Fruit fly (Drosophila melanogaster) whole organism: ENCODE data around the gene CG34409.

Source experiments
- CG8478 ChIP-seq: fragments of >200 bp; optimal IDR thresholded peaks from 2 replicates; lab custom pipeline; 2018; ENCODE audit warnings: inconsistent platforms
- Dll ChIP-seq: fragments of >200 bp; optimal IDR thresholded peaks from 2 replicates; lab custom pipeline; 2017
- EcR ChIP-seq, 2 experiments: fragments of >200 bp; optimal IDR thresholded peaks; 2 replicates each; lab custom pipeline; 2017; ENCODE audit warnings: missing biosample characterization in 2 of 2, missing genetic modification characterization in 2 of 2, missing genetic modification reagents in 2 of 2
- pan ChIP-seq: fragments of >200 bp; optimal IDR thresholded peaks from 2 replicates; lab custom pipeline; 2017
- psq ChIP-seq: fragments of >200 bp; optimal IDR thresholded peaks from 2 replicates; lab custom pipeline; 2017
- usp ChIP-seq: fragments of >200 bp; optimal IDR thresholded peaks from 2 replicates; lab custom pipeline; 2017; ENCODE audit warnings: missing biosample characterization, missing genetic modification characterization, mixed read lengths

The CG34409 gene

DNA sequence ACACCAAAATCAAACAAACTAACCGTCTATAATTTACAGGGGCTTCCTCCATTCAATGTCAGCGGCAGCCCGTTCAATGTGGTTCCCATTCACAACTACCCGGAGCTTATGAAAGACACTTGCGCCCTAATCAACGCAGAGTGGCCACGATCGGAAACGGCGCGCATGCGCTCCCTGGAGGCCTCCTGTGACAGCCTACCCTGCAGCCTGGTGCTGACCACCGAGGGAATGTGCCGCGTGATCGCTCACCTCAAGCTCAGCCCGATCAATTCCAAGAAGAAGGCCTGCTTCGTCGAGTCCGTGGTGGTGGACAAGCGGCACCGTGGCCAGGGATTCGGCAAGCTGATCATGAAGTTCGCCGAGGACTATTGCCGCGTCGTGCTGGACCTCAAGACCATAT is 22.7 kb upstream of the CG34409 start, which contains the start of gene MED6:
Gene MED6, minus strand, starts transcription at position 101 of the 400 bp plus-strand sequence.
- TF ChIP-seq usp (GFP tag; lab: Kevin White, UChicago), result no peak
- no peak for TF ChIP-seq psq (lab: Kevin White, UChicago)
- no peak for TF ChIP-seq CG8478 (lab: Kevin White, UChicago)
- no peak for TF ChIP-seq pan (lab: Kevin White, UChicago)
- no peak for TF ChIP-seq EcR (GFP tag; optimal IDR thresholded peaks at IDR 0.05; lab: Kevin White, UChicago)
- TF ChIP-seq Dll (lab: Kevin White, UChicago), result no peak

DNA sequence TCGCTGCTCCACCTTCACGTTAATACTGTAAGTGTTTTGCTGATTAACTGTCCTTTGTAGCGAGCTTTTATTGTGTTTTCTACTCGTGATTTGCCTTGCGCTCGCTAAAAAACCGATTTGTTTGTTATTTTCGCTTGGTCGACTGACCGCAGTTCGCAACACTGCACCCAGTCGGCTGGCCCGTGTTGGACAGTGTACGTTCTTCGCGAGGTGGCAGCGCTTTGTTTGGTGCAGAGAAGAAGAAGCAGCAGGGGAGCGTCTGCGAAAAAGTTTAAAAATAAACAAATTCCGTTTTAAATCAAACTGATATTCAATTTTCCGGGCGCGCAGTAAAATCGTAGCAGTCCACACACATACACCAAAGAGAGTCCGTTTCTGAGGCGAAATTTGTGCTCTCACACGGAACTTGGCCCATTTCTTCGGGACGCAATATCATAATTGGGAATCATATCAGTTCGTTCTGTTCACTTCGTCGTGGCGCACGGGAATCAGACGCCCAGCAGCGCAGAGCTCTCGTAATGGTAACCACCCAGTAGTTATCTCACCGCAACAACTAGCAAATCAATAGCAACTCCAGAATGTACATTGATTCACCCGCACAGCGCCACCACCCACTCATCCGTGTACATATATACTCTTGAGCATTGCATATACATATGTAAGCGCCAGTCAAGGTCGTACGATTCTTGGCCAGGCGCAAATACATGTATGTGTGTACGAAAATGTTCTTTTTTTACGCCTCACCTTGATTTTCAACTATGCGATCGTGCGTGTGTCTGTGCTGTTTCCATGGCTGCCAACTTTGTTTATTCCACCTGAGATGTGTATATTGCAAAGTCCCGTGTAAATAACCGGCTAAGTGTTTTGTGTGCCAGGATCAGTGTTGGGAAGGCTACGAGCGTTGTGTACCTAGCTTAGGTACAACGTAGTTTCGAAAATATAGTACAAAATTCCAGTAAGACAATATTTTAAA is 21.7 kb upstream of the CG34409 start, which contains the start of gene Naa80:
Gene Naa80, plus strand, starts transcription at position 215 of the 973 bp plus-strand sequence.
- TF ChIP-seq CG8478 (lab: Kevin White, UChicago) (no peak), pan (lab: Kevin White, UChicago) (no peak), usp (GFP tag; lab: Kevin White, UChicago) (no peak)

DNA sequence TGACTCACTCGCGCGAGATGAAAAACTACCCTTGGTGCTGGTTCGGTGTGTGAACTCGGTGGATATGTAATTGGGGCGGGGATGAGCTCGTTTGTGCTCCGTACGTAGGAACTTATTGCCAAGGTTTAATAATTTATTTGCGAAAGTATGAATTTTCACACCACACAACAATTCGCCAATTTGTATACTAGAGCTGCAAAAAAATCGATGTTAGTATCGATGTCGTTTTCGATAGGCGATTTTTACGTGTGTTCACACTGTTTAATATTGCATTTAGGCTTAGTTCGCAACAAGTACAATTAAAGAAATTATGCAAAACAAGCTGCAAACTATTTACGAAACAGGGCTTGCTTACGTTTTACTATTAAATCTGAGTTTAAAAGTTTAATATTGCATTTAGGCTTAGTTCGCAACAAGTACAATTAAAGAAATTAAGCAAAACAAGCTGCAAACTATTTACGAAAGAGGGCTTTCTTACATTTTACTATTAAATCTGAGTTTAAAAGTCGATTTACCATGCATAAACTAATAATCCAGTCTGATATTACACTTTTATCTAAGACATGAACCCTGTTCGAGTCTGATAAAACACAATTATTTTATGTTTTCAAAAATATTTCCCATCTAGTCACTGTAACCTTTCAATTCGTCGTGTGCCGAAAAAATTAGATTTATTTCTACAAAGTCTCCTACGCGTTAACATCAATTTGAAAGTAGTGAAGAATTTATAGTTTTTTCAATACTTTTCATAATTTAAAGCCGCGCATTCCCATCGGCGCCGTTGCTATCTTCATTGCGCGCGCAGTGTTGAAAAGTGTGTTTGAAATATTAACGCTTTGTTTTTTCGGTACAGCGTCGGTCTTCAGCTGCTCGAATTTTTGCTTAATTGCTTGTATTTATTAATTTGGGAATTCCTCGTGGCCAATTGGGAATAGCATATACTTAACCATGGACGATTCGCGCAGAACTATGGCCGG is 17.1 kb upstream of the CG34409 start, which contains the start of the genes Snap24 and CG8478:
Gene Snap24, minus strand, starts transcription at position 196 of the 977 bp plus-strand sequence.
Gene CG8478, plus strand, starts transcription at position 696 of the 977 bp plus-strand sequence.
- TF ChIP-seq usp (GFP tag; lab: Kevin White, UChicago) (no peak), Dll (lab: Kevin White, UChicago) (no peak), pan (lab: Kevin White, UChicago) (no peak), psq (lab: Kevin White, UChicago) (no peak), CG8478 (lab: Kevin White, UChicago) (no peak), EcR (GFP tag; optimal IDR thresholded peaks at IDR 0.05; lab: Kevin White, UChicago) (no peak)

dm6 chr3R:9759360-9760191 is 13.4 kb upstream of the CG34409 start, which contains the start of gene Mpi:
Gene Mpi, plus strand, starts transcription at chr3R:9759622.
- TF ChIP-seq CG8478 (lab: Kevin White, UChicago), result no peak
- no peak for TF ChIP-seq EcR (GFP tag; optimal IDR thresholded peaks at IDR 0.05; lab: Kevin White, UChicago)
- TF ChIP-seq Dll (lab: Kevin White, UChicago), result no peak

dm6 chr3R:9756187-9756586 is 10.0 kb upstream of the CG34409 start, which contains the start of the genes Alg12 and Rpt3R:
Gene Alg12, plus strand, starts transcription at chr3R:9756491.
Gene Rpt3R, minus strand, starts transcription at chr3R:9756510.
- TF ChIP-seq usp (GFP tag; lab: Kevin White, UChicago), result no peak
- TF ChIP-seq CG8478 (lab: Kevin White, UChicago), result no peak
- no peak for TF ChIP-seq Dll (lab: Kevin White, UChicago)
- no peak for TF ChIP-seq pan (lab: Kevin White, UChicago)
- no peak for TF ChIP-seq EcR (GFP tag; optimal IDR thresholded peaks at IDR 0.05; lab: Kevin White, UChicago)
- no peak for TF ChIP-seq psq (lab: Kevin White, UChicago)

DNA sequence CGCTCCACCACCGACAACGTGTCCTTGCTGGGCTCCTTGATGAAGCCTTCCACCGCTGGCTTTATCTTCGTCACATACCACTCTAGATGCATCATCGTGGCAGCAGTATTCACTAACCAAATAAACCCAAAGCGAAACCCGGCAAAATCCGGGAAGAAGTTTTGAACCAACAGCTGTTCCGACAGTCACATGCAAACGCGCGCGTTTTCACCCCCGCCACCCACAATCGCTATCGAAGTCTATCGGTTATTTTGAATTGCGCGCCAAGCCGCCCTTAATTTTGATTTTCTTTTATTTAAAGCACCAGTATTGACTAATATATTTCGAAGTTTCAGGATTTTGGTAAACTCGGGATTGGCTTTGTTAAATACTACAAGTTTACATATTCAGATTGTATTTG is 8.3 kb upstream of the CG34409 start, which contains the start of gene Tti1:
Gene Tti1, minus strand, starts transcription at position 200 of the 400 bp plus-strand sequence.
- no peak for TF ChIP-seq usp (GFP tag; lab: Kevin White, UChicago)
- TF ChIP-seq psq (lab: Kevin White, UChicago), result no peak
- no peak for TF ChIP-seq Dll (lab: Kevin White, UChicago)
- no peak for TF ChIP-seq CG8478 (lab: Kevin White, UChicago)
- TF ChIP-seq EcR (GFP tag; optimal IDR thresholded peaks at IDR 0.05; lab: Kevin White, UChicago), result no peak
- TF ChIP-seq pan (lab: Kevin White, UChicago), result no peak

DNA sequence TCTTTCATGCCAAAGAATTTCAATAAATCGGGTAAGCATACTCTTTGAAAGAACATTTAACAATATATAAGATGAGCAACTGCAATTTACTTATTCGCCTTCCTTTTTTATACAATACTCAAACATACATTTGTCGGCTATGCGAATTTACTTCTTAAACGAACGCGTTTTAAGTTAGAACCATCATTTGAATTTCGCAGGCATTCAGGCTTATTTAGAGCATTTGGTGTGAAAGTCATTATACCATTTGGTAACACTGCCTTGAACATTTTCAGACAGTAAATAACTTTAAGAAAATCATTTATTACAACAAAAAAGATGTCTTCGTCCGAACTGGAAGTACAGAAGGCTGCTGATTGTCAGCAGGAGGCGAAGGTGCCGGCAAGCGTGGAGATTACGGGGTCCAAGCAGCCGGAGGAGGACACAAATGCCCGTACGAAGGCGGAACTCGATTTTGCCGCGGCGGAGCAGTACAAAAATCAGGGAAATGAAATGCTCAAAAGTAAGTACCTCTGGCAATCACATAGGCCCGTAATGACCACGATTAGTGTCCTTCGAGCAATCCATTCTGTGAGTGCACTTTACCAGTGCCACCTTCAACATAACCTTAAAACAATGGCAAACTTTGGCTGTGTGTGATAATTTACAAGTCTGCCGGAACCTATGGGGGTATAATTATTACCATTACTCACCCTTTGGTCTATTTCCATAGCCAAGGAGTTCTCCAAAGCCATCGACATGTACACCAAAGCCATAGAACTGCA is 1.9 kb upstream of the CG34409 start:
- TF ChIP-seq CG8478 (lab: Kevin White, UChicago) (no peak), Dll (lab: Kevin White, UChicago) (no peak), usp (GFP tag; lab: Kevin White, UChicago) (no peak), pan (lab: Kevin White, UChicago) (no peak), EcR (GFP tag; optimal IDR thresholded peaks at IDR 0.05; lab: Kevin White, UChicago) (no peak), psq (lab: Kevin White, UChicago) (no peak)

dm6 chr3R:9747875-9747899 is 1.5 kb upstream of the CG34409 start, which contains the start of gene PpD3:
Gene PpD3, plus strand, starts transcription at chr3R:9747875.
- TF ChIP-seq usp (GFP tag; lab: Kevin White, UChicago) (no peak), psq (lab: Kevin White, UChicago) (no peak), pan (lab: Kevin White, UChicago) (no peak), EcR (GFP tag; optimal IDR thresholded peaks at IDR 0.05; lab: Kevin White, UChicago) (no peak), Dll (lab: Kevin White, UChicago) (no peak), CG8478 (lab: Kevin White, UChicago) (no peak)

DNA sequence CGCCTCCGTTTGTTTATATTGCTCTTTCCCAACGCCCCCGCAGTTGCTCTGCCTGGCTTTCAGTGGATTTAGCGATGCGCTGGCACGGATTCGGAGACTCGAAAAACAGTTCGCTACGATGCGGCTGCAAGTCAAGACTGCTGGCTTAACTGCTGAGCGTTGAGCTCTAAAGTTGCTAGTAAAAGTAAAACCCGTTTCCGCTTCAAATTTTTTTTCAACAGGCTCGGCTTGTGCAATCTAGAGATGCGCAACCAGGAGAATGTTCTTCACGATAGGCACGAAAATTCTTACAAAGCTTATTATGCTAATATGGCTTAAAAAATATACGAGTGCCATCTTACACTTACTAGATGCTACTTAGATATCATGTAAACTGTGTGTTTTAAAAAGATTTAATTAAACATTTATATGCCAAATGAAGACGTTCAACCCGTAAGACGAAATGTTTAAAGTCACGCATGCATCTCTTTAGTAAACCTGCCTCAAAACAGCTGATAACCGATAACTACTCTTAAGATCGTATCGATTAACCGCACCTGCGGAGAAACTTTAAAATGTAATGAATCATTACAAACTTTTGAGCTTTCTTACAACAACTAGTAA is 1.2 kb upstream of the CG34409 start, which contains the start of gene CG12948:
Gene CG12948, minus strand, starts transcription at position 473 of the 603 bp plus-strand sequence.
- TF ChIP-seq usp (GFP tag; lab: Kevin White, UChicago) (no peak), EcR (GFP tag; optimal IDR thresholded peaks at IDR 0.05; lab: Kevin White, UChicago) (peak in 1 of 2 experiments; percentile 4), pan (lab: Kevin White, UChicago) (no peak)
